Worm (Caenorhabditis elegans): Measurements from ENCODE around the gene clec-74.
A peak's percentile ranks its signal among the peaks of the same experiment; 100 is the strongest.

Gene clec-74

ce11 chrIV:3994318-3994717, 37.5 kb downstream of the clec-74 start, which contains the start of gene F47C12.13:
Gene F47C12.13, minus strand, starts transcription at chrIV:3994418.
- no peak for TF ChIP-seq C34B4.2 (tag; optimal IDR thresholded peaks at IDR 0.05)
- no peak for TF ChIP-seq mab-9 (GFP tag; IDR thresholded peaks at IDR 0.05)
- TF ChIP-seq egl-13 (tag; optimal IDR thresholded peaks at IDR 0.05), result no peak
- no peak for TF ChIP-seq mef-2 (tag; optimal IDR thresholded peaks at IDR 0.05)
- TF ChIP-seq pag-3 (tag; optimal IDR thresholded peaks at IDR 0.05; ENCODE audit: borderline replicate concordance, insufficient read depth), result no peak
- TF ChIP-seq fkh-4 (tag; optimal IDR thresholded peaks at IDR 0.05; ENCODE audit: borderline replicate concordance), result no peak

DNA sequence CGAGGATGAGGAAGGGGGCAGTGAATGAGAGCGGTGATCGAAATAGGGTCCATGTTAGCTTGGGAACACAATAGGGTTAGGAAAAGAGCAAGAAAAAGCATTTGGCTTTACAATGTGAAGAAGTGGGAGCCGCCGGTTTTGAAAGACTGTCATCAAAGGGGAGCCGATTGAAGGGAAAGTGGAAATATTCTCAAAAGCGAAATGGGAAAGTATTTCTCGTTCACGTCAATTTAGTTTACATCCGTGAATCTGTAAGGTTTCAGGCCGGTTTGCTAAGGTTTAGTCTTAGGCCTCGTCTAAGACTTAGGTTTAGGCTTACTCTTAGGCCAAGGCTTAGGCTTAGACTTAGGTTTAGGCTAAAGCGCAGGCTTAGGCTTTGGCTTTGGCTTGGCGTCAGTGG, 38.6 kb downstream of the clec-74 start, which contains the start of gene F47C12.7:
TSS of gene F47C12.7 (minus strand) at position 101 of the 400 bp plus-strand sequence.
- TF ChIP-seq hlh-4 (tag; optimal IDR thresholded peaks at IDR 0.05) (no peak), pax-3 (tag; optimal IDR thresholded peaks at IDR 0.05) (no peak), aly-2 (tag; optimal IDR thresholded peaks at IDR 0.05) (no peak), fkh-8 (tag; optimal IDR thresholded peaks at IDR 0.05) (no peak), hpl-2 (GFP tag; optimal IDR thresholded peaks at IDR 0.05) (no peak), efl-3 (GFP tag; optimal IDR thresholded peaks at IDR 0.05) (no peak), efl-1 (optimal IDR thresholded peaks at IDR 0.05) (no peak), efl-1 (GFP tag; optimal IDR thresholded peaks at IDR 0.05 in 1 of 2) (peak in 1 of 2 experiments; percentile 60), ztf-11 (tag; optimal IDR thresholded peaks at IDR 0.05) (no peak)

DNA sequence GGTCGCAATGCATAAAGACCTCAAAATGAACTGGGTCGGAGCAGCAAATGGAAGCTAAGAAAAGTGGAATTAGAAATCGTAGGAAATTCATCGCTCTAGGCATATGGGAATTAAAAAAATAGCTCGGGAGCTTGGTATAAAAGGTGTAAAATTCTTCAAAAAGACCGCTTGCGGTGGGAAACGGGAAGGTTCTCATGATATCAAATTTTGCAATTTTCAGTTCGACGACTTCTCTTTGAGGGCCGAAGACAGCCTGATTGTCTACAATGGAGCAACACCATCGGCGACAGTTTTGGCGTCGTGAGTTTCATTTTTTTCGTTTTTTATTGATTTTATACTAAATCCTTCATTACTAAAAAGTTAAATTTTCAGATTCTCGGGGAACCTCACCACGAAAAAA, 41.7 kb downstream of the clec-74 start, which contains the start of gene F47C12.8:
TSS of gene F47C12.8 (minus strand) at position 101 of the 400 bp plus-strand sequence.
- TF ChIP-seq nhr-11 (tag; optimal IDR thresholded peaks at IDR 0.05), result no peak
- no peak for TF ChIP-seq ceh-63 (GFP tag; optimal IDR thresholded peaks at IDR 0.05)
- no peak for TF ChIP-seq nhr-12 (tag; optimal IDR thresholded peaks at IDR 0.05)
- TF ChIP-seq xbp-1 (tag; optimal IDR thresholded peaks at IDR 0.05), result no peak

DNA sequence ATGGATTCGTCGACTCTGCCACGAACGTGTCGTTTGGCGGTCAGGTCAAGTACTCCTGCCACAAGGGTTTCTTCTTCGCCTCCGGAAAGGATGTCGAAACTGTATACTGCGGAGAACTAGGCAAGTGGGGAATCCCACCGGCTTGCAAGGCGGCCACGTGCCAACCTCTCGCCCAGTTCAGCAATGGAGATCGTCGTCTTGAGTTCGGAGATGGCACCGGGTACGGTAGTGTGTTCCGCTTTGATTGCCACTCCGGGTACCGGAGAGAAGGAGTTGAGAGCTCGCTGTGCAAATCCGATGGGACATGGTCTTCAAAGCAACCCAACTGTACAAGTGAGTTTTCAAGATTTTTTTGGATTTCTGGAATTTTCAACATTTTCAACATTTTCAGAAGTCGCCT, 42.9 kb downstream of the clec-74 start:
- TF ChIP-seq hlh-4 (tag; optimal IDR thresholded peaks at IDR 0.05), result no peak
- TF ChIP-seq C34B4.2 (tag; optimal IDR thresholded peaks at IDR 0.05), result no peak
- TF ChIP-seq ama-1 (optimal IDR thresholded peaks at IDR 0.05), result no peak
- no peak for TF ChIP-seq rnt-1 (tag; optimal IDR thresholded peaks at IDR 0.05)
- TF ChIP-seq ets-5 (GFP tag; IDR thresholded peaks at IDR 0.05), result no peak
- TF ChIP-seq nhr-85 (tag), result no peak
- TF ChIP-seq unc-86 (tag; optimal IDR thresholded peaks at IDR 0.05), result no peak
- no peak for TF ChIP-seq nhr-11 (tag; optimal IDR thresholded peaks at IDR 0.05)
- TF ChIP-seq hlh-17 (GFP tag; optimal IDR thresholded peaks at IDR 0.05; ENCODE audit: borderline replicate concordance), result no peak
- no peak for TF ChIP-seq ztf-4 (tag; optimal IDR thresholded peaks at IDR 0.05)
- no peak for TF ChIP-seq nhr-12 (tag; optimal IDR thresholded peaks at IDR 0.05)
- no peak for TF ChIP-seq ceh-90 (tag; optimal IDR thresholded peaks at IDR 0.05)
- TF ChIP-seq nhr-28 (tag; optimal IDR thresholded peaks at IDR 0.05), result no peak
- TF ChIP-seq sup-37 (GFP tag; optimal IDR thresholded peaks at IDR 0.05), result no peak
- no peak for TF ChIP-seq nhr-90 (tag; optimal IDR thresholded peaks at IDR 0.05; ENCODE audit: poor library complexity)

- TF ChIP-seq sptf-1 (tag; optimal IDR thresholded peaks at IDR 0.05) (no peak), mdl-1 (tag; optimal IDR thresholded peaks at IDR 0.05) (no peak), fkh-4 (tag; optimal IDR thresholded peaks at IDR 0.05; ENCODE audit: borderline replicate concordance) (no peak), nhr-19 (GFP tag; conservative IDR thresholded peaks at IDR 0.05) (no peak), efl-1 (optimal IDR thresholded peaks at IDR 0.05) (no peak), efl-1 (GFP tag; optimal IDR thresholded peaks at IDR 0.05 in 1 of 2) (no peak), zag-1 (tag; optimal IDR thresholded peaks at IDR 0.05) (no peak), snpc-4 (tag; optimal IDR thresholded peaks at IDR 0.05) (no peak), nhr-84 (tag; optimal IDR thresholded peaks at IDR 0.05) (no peak)
Measured at ce11 chrIV:4004221-4004620, 47.4 kb downstream of the clec-74 start.
